Worm (Caenorhabditis elegans) whole organism, mixed stage, embryonic: Measurements from ENCODE around the gene sfxn-1.4.
A peak's percentile ranks its signal among the peaks of the same experiment; 100 is the strongest.

Experiments
- blmp-1 ChIP-seq: fragments of 150-350 bp; optimal IDR thresholded peaks from 2 replicates; lab custom pipeline; 2014; ENCODE audit warnings: missing biosample characterization, missing genetic modification characterization
- ces-1 ChIP-seq: fragments of 150-350 bp; optimal IDR thresholded peaks from 2 replicates; lab custom pipeline; 2014; ENCODE audit warnings: missing biosample characterization, missing genetic modification reagents, missing genetic modification characterization
- elt-1 ChIP-seq: sonication (generic microtip); optimal IDR thresholded peaks from 2 replicates; lab custom pipeline; 2017; ENCODE audit warnings: missing genetic modification characterization, mild to moderate bottlenecking, missing compliant biosample characterization, antibody characterized with exemption, moderate library complexity, borderline replicate concordance; ENCODE audit not compliant: insufficient read depth
- elt-3 ChIP-seq: fragments of 150-350 bp; optimal IDR thresholded peaks from 2 replicates; lab custom pipeline; 2014; ENCODE audit warnings: missing biosample characterization, missing genetic modification characterization
- lin-13 ChIP-seq: fragments of 150-350 bp; optimal IDR thresholded peaks from 2 replicates; lab custom pipeline; 2014; ENCODE audit warnings: missing biosample characterization, missing genetic modification characterization
- mep-1 ChIP-seq: fragments of 150-350 bp; optimal IDR thresholded peaks from 2 replicates; lab custom pipeline; 2017; ENCODE audit warnings: missing biosample characterization, missing genetic modification reagents, missing genetic modification characterization, inconsistent platforms
- nhr-76 ChIP-seq: sonication (generic microtip); optimal IDR thresholded peaks from 2 replicates; lab custom pipeline; 2017; ENCODE audit warnings: missing biosample characterization, missing genetic modification characterization
- pha-4 ChIP-seq: fragments of 150-350 bp; optimal IDR thresholded peaks from 2 replicates; lab custom pipeline; 2018; ENCODE audit warnings: missing biosample characterization, missing genetic modification reagents, missing genetic modification characterization
- sptf-1 ChIP-seq: sonication (generic microtip); optimal IDR thresholded peaks from 2 replicates; lab custom pipeline; 2017; ENCODE audit warnings: mild to moderate bottlenecking, missing genetic modification characterization, moderate library complexity, missing compliant biosample characterization
- tbx-8 ChIP-seq: fragments of 200-800 bp; sonication (Bioruptor generic); optimal IDR thresholded peaks from 2 replicates; lab custom pipeline; 2018; ENCODE audit warnings: mild to moderate bottlenecking, missing genetic modification characterization, moderate library complexity, missing compliant biosample characterization
- unc-120 ChIP-seq: sonication (generic microtip); optimal IDR thresholded peaks from 2 replicates; lab custom pipeline; 2017; ENCODE audit warnings: missing genetic modification characterization, missing compliant biosample characterization; ENCODE audit not compliant: poor library complexity, severe bottlenecking
- unc-62 ChIP-seq: fragments of 150-350 bp; optimal IDR thresholded peaks from 2 replicates; lab custom pipeline; 2014; ENCODE audit warnings: missing biosample characterization, missing genetic modification reagents, missing genetic modification characterization

DNA sequence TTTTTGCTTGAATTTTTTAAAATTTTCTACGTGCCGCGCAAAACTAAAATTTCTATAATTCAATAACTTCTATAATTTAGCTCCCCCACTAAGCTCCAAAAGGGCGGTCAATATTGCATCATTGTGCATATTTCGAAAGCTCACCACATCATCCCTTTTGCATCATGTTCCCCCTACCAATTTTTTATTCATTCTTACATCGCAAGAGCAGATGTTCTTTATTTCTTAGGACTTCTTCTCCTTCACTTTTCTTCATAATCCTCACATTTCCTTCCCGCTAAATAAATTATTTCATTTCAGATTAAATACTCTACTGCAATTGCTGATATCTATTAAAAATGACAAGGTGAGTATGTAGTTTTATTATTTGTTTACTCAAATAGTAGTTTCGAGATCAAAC is 42.9 kb upstream of the sfxn-1.4 start, which contains the start of gene ldh-1:
- TF ChIP-seq nhr-76 (no peak), sptf-1 (no peak), mep-1 (tag; lab: Kevin White, UChicago) (no peak), elt-1 (no peak), blmp-1 (tag; lab: Kevin White, UChicago) (no peak), unc-62 (no peak), pha-4 (tag; lab: Kevin White, UChicago) (no peak), tbx-8 (GFP tag; lab: Kevin White, UChicago) (no peak), elt-3 (tag; lab: Kevin White, UChicago) (no peak), ces-1 (GFP tag; lab: Kevin White, UChicago) (peak; percentile 37), lin-13 (tag; lab: Kevin White, UChicago) (no peak), unc-120 (tag; lab: Kevin White, UChicago) (no peak)
